Fruit fly (Drosophila melanogaster) whole organism, prepupa: ENCODE data around the gene CG10035.
A peak's percentile ranks its signal among the peaks of the same experiment; 100 is the strongest.

Experiments used
- Blimp-1 ChIP-seq: fragments of 200-800 bp; sonication (Bioruptor generic); optimal IDR thresholded peaks from 3 replicates; lab custom pipeline; 2017; ENCODE audit warnings: missing biosample characterization, missing genetic modification characterization, mild to moderate bottlenecking, moderate library complexity, missing genetic modification reagents
- CG10631 ChIP-seq: fragments of 200-800 bp; sonication (Bioruptor generic); optimal IDR thresholded peaks from 2 replicates; lab custom pipeline; 2016; ENCODE audit warnings: missing biosample characterization, missing genetic modification characterization
- CG10669 ChIP-seq: fragments of 200-800 bp; sonication (Bioruptor generic); optimal IDR thresholded peaks from 3 replicates; lab custom pipeline; 2018; ENCODE audit warnings: missing biosample characterization, mild to moderate bottlenecking, missing genetic modification characterization, moderate library complexity
- CG11762 ChIP-seq: fragments of 200-800 bp; sonication (Bioruptor generic); optimal IDR thresholded peaks from 3 replicates; lab custom pipeline; 2016; ENCODE audit warnings: missing biosample characterization, missing genetic modification characterization; ENCODE audit not compliant: insufficient read depth
- CG11902 ChIP-seq: fragments of 200-800 bp; sonication (Bioruptor generic); optimal IDR thresholded peaks from 3 replicates; lab custom pipeline; 2016; ENCODE audit warnings: missing biosample characterization, missing genetic modification characterization
- CG15336 ChIP-seq: fragments of 200-800 bp; sonication (Bioruptor generic); IDR thresholded peaks from 2 replicates; pipeline ENCODE4 v1.3.6; 2022; ENCODE audit warnings: missing biosample characterization, missing genetic modification characterization
- CG1621 ChIP-seq: fragments of 200-800 bp; sonication (Bioruptor generic); optimal IDR thresholded peaks from 3 replicates; lab custom pipeline; 2018; ENCODE audit warnings: missing biosample characterization, mild to moderate bottlenecking, missing genetic modification characterization
- CG16779 ChIP-seq: fragments of 200-800 bp; sonication (Bioruptor generic); optimal IDR thresholded peaks from 3 replicates; lab custom pipeline; 2017; ENCODE audit warnings: missing biosample characterization, mild to moderate bottlenecking, missing genetic modification characterization
- CG31627 ChIP-seq: fragments of 200-800 bp; sonication (Bioruptor generic); optimal IDR thresholded peaks from 3 replicates; lab custom pipeline; 2016; ENCODE audit warnings: missing biosample characterization, missing genetic modification characterization
- CG32006 ChIP-seq: fragments of 200-800 bp; sonication (Bioruptor generic); optimal IDR thresholded peaks from 3 replicates; lab custom pipeline; 2017; ENCODE audit warnings: missing biosample characterization, mild to moderate bottlenecking, missing genetic modification characterization
- CG34406 ChIP-seq: fragments of 200-800 bp; sonication (Bioruptor generic); optimal IDR thresholded peaks from 3 replicates; lab custom pipeline; 2016; ENCODE audit warnings: missing biosample characterization, missing genetic modification characterization
- CG3919 ChIP-seq: fragments of 200-800 bp; sonication (Bioruptor generic); optimal IDR thresholded peaks from 3 replicates; lab custom pipeline; 2016; ENCODE audit warnings: missing biosample characterization, missing genetic modification characterization
- CG4318 ChIP-seq: fragments of 200-800 bp; sonication (Bioruptor generic); optimal IDR thresholded peaks from 3 replicates; lab custom pipeline; 2017; ENCODE audit warnings: missing biosample characterization, mild to moderate bottlenecking, missing genetic modification characterization
- CG6163 ChIP-seq: fragments of 200-800 bp; sonication (Bioruptor generic); IDR thresholded peaks from 3 replicates; pipeline ENCODE4 v1.3.6; 2022; ENCODE audit warnings: missing biosample characterization, missing genetic modification characterization
- CG6808 ChIP-seq: fragments of 200-800 bp; sonication (Bioruptor generic); optimal IDR thresholded peaks from 3 replicates; lab custom pipeline; 2017; ENCODE audit warnings: missing biosample characterization, missing genetic modification characterization, mild to moderate bottlenecking, moderate library complexity, missing genetic modification reagents
- CG6854 ChIP-seq: fragments of 200-800 bp; sonication (Bioruptor generic); optimal IDR thresholded peaks from 2 replicates; lab custom pipeline; 2017; ENCODE audit warnings: missing biosample characterization, mild to moderate bottlenecking, missing genetic modification characterization
- CG7368 ChIP-seq: fragments of 200-800 bp; sonication (Bioruptor generic); optimal IDR thresholded peaks from 3 replicates; lab custom pipeline; 2016; ENCODE audit warnings: missing biosample characterization, missing genetic modification characterization
- CG8119 ChIP-seq: fragments of 200-800 bp; sonication (Bioruptor generic); IDR thresholded peaks from 3 replicates; pipeline ENCODE4 v1.3.6; 2022; ENCODE audit warnings: missing biosample characterization, missing genetic modification characterization
- CG8319 ChIP-seq: fragments of 200-800 bp; sonication (Bioruptor generic); optimal IDR thresholded peaks from 3 replicates; lab custom pipeline; 2016; ENCODE audit warnings: missing biosample characterization, missing genetic modification characterization
- CG8632 ChIP-seq: fragments of 200-800 bp; sonication (Bioruptor generic); optimal IDR thresholded peaks from 3 replicates; lab custom pipeline; 2016; ENCODE audit warnings: missing biosample characterization, missing genetic modification characterization
- CG9139 ChIP-seq: fragments of 200-800 bp; sonication (Bioruptor generic); optimal IDR thresholded peaks from 3 replicates; lab custom pipeline; 2017; ENCODE audit warnings: missing biosample characterization, mild to moderate bottlenecking, missing genetic modification characterization
- Eip78C ChIP-seq: fragments of 200-800 bp; sonication (Bioruptor generic); peaks from one replicate; lab custom pipeline; 2016; ENCODE audit warnings: missing biosample characterization, missing genetic modification characterization
- Eip93F ChIP-seq: fragments of 200-800 bp; sonication (Bioruptor generic); optimal IDR thresholded peaks from 2 replicates; lab custom pipeline; 2016; ENCODE audit warnings: missing biosample characterization, mild to moderate bottlenecking, missing genetic modification characterization
- Ets21C ChIP-seq: fragments of 200-800 bp; sonication (Bioruptor generic); optimal IDR thresholded peaks from 3 replicates; lab custom pipeline; 2016; ENCODE audit warnings: missing biosample characterization, missing genetic modification characterization
- Hr39 ChIP-seq: fragments of 200-800 bp; sonication (Bioruptor generic); optimal IDR thresholded peaks from 2 replicates; lab custom pipeline; 2016; ENCODE audit warnings: missing biosample characterization, missing genetic modification characterization
- Hr4 ChIP-seq: fragments of 200-800 bp; sonication (Bioruptor generic); optimal IDR thresholded peaks from 3 replicates; lab custom pipeline; 2016; ENCODE audit warnings: missing biosample characterization, missing genetic modification characterization
- Lpt ChIP-seq: fragments of 200-800 bp; sonication (Bioruptor generic); optimal IDR thresholded peaks from 3 replicates; lab custom pipeline; 2016; ENCODE audit warnings: missing biosample characterization, missing genetic modification characterization
- Met ChIP-seq: fragments of 200-800 bp; sonication (Bioruptor generic); optimal IDR thresholded peaks from 3 replicates; lab custom pipeline; 2016; ENCODE audit warnings: missing biosample characterization, missing genetic modification characterization
- OdsH ChIP-seq: fragments of 200-800 bp; sonication (Bioruptor generic); optimal IDR thresholded peaks from 3 replicates; lab custom pipeline; 2016; ENCODE audit warnings: missing biosample characterization, missing genetic modification characterization
- Smox ChIP-seq: fragments of 200-800 bp; sonication (Bioruptor generic); optimal IDR thresholded peaks from 3 replicates; lab custom pipeline; 2016; ENCODE audit warnings: missing biosample characterization, missing genetic modification characterization
- Sox102F ChIP-seq: fragments of 200-800 bp; sonication (Bioruptor generic); optimal IDR thresholded peaks from 2 replicates; lab custom pipeline; 2016; ENCODE audit warnings: missing biosample characterization, mild to moderate bottlenecking, missing genetic modification characterization
- Sox15 ChIP-seq: fragments of 200-800 bp; sonication (Bioruptor generic); optimal IDR thresholded peaks from 3 replicates; lab custom pipeline; 2016; ENCODE audit warnings: missing biosample characterization, missing genetic modification characterization
- achi ChIP-seq: fragments of 200-800 bp; sonication (Bioruptor generic); optimal IDR thresholded peaks from 3 replicates; lab custom pipeline; 2016; ENCODE audit warnings: missing biosample characterization, missing genetic modification characterization
- acj6 ChIP-seq: fragments of 200-800 bp; sonication (Bioruptor generic); optimal IDR thresholded peaks from 3 replicates; lab custom pipeline; 2016; ENCODE audit warnings: missing biosample characterization, missing genetic modification characterization
- cyc ChIP-seq: fragments of 200-800 bp; sonication (Bioruptor generic); optimal IDR thresholded peaks from 3 replicates; lab custom pipeline; 2016; ENCODE audit warnings: missing biosample characterization, missing genetic modification characterization
- dac ChIP-seq: fragments of 200-800 bp; sonication (Bioruptor generic); optimal IDR thresholded peaks from 2 replicates; lab custom pipeline; 2017; ENCODE audit warnings: missing biosample characterization, mild to moderate bottlenecking, missing genetic modification characterization
- dsx ChIP-seq: fragments of 200-800 bp; optimal IDR thresholded peaks from 3 replicates; lab custom pipeline; 2019; ENCODE audit warnings: missing biosample characterization, mild to moderate bottlenecking, missing genetic modification characterization, moderate library complexity; ENCODE audit not compliant: poor library complexity, severe bottlenecking
- eg ChIP-seq: fragments of 200-800 bp; sonication (Bioruptor generic); IDR thresholded peaks from 3 replicates; pipeline ENCODE4 v1.3.6; 2022; ENCODE audit warnings: missing biosample characterization, missing genetic modification characterization
- esn ChIP-seq: fragments of 200-800 bp; sonication (Bioruptor generic); optimal IDR thresholded peaks from 2 replicates; lab custom pipeline; 2016; ENCODE audit warnings: missing biosample characterization, mild to moderate bottlenecking, missing genetic modification characterization, moderate library complexity
- fd59A ChIP-seq: fragments of 200-800 bp; sonication (Bioruptor generic); optimal IDR thresholded peaks from 2 replicates; lab custom pipeline; 2017; ENCODE audit warnings: missing biosample characterization, mild to moderate bottlenecking, missing genetic modification characterization, missing genetic modification reagents
- fkh ChIP-seq: fragments of 200-800 bp; sonication (Bioruptor generic); optimal IDR thresholded peaks from 3 replicates; lab custom pipeline; 2017; ENCODE audit warnings: missing biosample characterization, mild to moderate bottlenecking, missing genetic modification characterization, moderate library complexity
- lz ChIP-seq: fragments of 200-800 bp; sonication (Bioruptor generic); optimal IDR thresholded peaks from 3 replicates; lab custom pipeline; 2016; ENCODE audit warnings: missing biosample characterization, missing genetic modification characterization
- net ChIP-seq: fragments of 200-800 bp; sonication (Bioruptor generic); optimal IDR thresholded peaks from 3 replicates; lab custom pipeline; 2016; ENCODE audit warnings: missing biosample characterization, missing genetic modification characterization
- spab ChIP-seq: fragments of 200-800 bp; sonication (Bioruptor generic); optimal IDR thresholded peaks from 2 replicates; lab custom pipeline; 2017; ENCODE audit warnings: missing biosample characterization, mild to moderate bottlenecking, missing genetic modification characterization, missing genetic modification reagents
- svp ChIP-seq: fragments of 200-800 bp; sonication (Bioruptor generic); peaks from one replicate; lab custom pipeline; 2016; ENCODE audit warnings: missing biosample characterization, missing genetic modification characterization
- topi ChIP-seq: fragments of 200-800 bp; sonication (Bioruptor generic); optimal IDR thresholded peaks from 3 replicates; lab custom pipeline; 2016; ENCODE audit warnings: missing biosample characterization, missing genetic modification characterization

Gene CG10035

dm6 chr3R:12350497-12350896 lies 32.0 kb downstream of the CG10035 start, which contains the start of gene CG10038 (continued):
- TF ChIP-seq Ets21C (GFP tag; lab: Kevin White, UChicago) (no peak), net (GFP tag; lab: Kevin White, UChicago) (no peak), fd59A (GFP tag; lab: Kevin White, UChicago) (no peak), CG34406 (no peak), CG8119 (GFP tag; lab: Robert Waterston, UW) (no peak), CG31627 (GFP tag; lab: Kevin White, UChicago) (peak; percentile 24), dac (GFP tag; lab: Kevin White, UChicago) (no peak), fkh (GFP tag; lab: Kevin White, UChicago) (no peak), OdsH (GFP tag; lab: Kevin White, UChicago) (no peak), Sox15 (no peak), CG9139 (GFP tag; lab: Kevin White, UChicago) (no peak), CG3919 (GFP tag; lab: Kevin White, UChicago) (peak; percentile 14), achi (GFP tag; lab: Kevin White, UChicago) (no peak), cyc (GFP tag; lab: Kevin White, UChicago) (peak; percentile 36), acj6 (GFP tag; lab: Kevin White, UChicago) (peak; percentile 20), CG10669 (no peak), spab (GFP tag; lab: Kevin White, UChicago) (no peak), CG6163 (no peak), eg (GFP tag; lab: Robert Waterston, UW) (no peak), CG7368 (no peak), CG6854 (no peak), lz (peak; percentile 27), Lpt (GFP tag; lab: Kevin White, UChicago) (no peak), CG4318 (GFP tag; lab: Kevin White, UChicago) (no peak), CG11902 (GFP tag; lab: Kevin White, UChicago) (no peak), CG8319 (GFP tag; lab: Kevin White, UChicago) (no peak), Eip93F (GFP tag; lab: Kevin White, UChicago) (no peak), Hr4 (GFP tag; lab: Kevin White, UChicago) (no peak), topi (peak; percentile 20), Sox102F (GFP tag; lab: Kevin White, UChicago) (no peak), CG6808 (no peak), dsx (GFP tag; lab: Kevin White, UChicago) (no peak), CG15336 (GFP tag; lab: Robert Waterston, UW) (no peak), CG32006 (GFP tag; lab: Kevin White, UChicago) (no peak), CG11762 (GFP tag; lab: Kevin White, UChicago) (no peak)

- TF ChIP-seq Eip78C (GFP tag; lab: Kevin White, UChicago) (no peak), svp (GFP tag; lab: Kevin White, UChicago) (peak; percentile 28)
These were observed 34.8 kb downstream of the CG10035 start for dm6 chr3R:12347659-12348058.

- TF ChIP-seq dsx (GFP tag; lab: Kevin White, UChicago) = no peak
- peak; percentile 3 for TF ChIP-seq svp (GFP tag; lab: Kevin White, UChicago)
These were observed 36.5 kb downstream of the CG10035 start for dm6 chr3R:12345989-12346388.

dm6 chr3R:12344914-12345549 lies 37.5 kb downstream of the CG10035 start:
- TF ChIP-seq Eip78C (GFP tag; lab: Kevin White, UChicago) (peak; percentile 68), cyc (GFP tag; lab: Kevin White, UChicago) (peak; percentile 30), CG16779 (no peak), eg (GFP tag; lab: Robert Waterston, UW) (no peak), esn (GFP tag; lab: Kevin White, UChicago) (peak; percentile 51), Sox102F (GFP tag; lab: Kevin White, UChicago) (peak; percentile 15), lz (peak; percentile 24), Hr4 (GFP tag; lab: Kevin White, UChicago) (no peak), Ets21C (GFP tag; lab: Kevin White, UChicago) (peak; percentile 36), Blimp-1 (peak; percentile 15), CG31627 (GFP tag; lab: Kevin White, UChicago) (peak; percentile 49), Smox (GFP tag; lab: Kevin White, UChicago) (peak; percentile 18), CG10631 (GFP tag; lab: Kevin White, UChicago) (no peak), CG8632 (GFP tag; lab: Kevin White, UChicago) (no peak), CG1621 (no peak), Met (GFP tag; lab: Kevin White, UChicago) (peak; percentile 50), Hr39 (GFP tag; lab: Kevin White, UChicago) (peak; percentile 50), svp (GFP tag; lab: Kevin White, UChicago) (peak; percentile 85), topi (peak; percentile 45)
- TF ChIP-seq, all 60 proteins: peak for 13
